Worm (Caenorhabditis elegans): Measurements from ENCODE around the gene nrf-6.

DNA sequence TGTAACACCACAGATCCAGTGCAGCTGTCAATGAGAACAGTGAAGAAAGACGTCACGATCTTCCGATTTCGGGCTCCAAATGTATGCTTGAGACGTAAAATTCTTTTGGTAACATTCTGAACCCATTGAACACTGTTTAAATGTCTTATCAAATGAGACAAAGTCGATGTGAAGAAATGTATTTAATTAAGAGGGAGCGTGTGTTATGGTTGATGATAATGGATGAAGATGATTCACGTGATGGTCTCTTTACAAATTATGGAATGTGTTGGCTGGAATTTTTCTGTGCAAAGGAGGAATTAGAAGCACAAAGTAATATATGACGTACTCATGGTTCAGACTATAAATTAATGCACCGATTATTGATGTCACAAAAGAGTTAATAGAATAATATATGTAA lies 25.5 kb downstream of the nrf-6 start:
- TF ChIP-seq nhr-76 (tag; optimal IDR thresholded peaks at IDR 0.05) (no peak), mab-5 (tag; optimal IDR thresholded peaks at IDR 0.05) (no peak), mep-1 (tag; optimal IDR thresholded peaks at IDR 0.05) (no peak), pha-4 (tag; optimal IDR thresholded peaks at IDR 0.05) (no peak), nhr-12 (tag; optimal IDR thresholded peaks at IDR 0.05) (no peak), elt-3 (tag; optimal IDR thresholded peaks at IDR 0.05) (no peak), nhr-237 (tag; optimal IDR thresholded peaks at IDR 0.05) (no peak)

All from whole organism, mixed stage, embryonic.